Fruit fly (Drosophila melanogaster) whole organism, pupa: ENCODE data around the gene par-6.
A peak's percentile ranks its signal among the peaks of the same experiment; 100 is the strongest.

Source experiments
- CG10348 ChIP-seq: fragments of 200-800 bp; sonication (Bioruptor generic); IDR thresholded peaks from 2 replicates; pipeline ENCODE4 v1.3.6; 2022; ENCODE audit warnings: missing biosample characterization, missing genetic modification characterization
- CG12605 ChIP-seq: fragments of 200-800 bp; sonication (Bioruptor generic); IDR thresholded peaks from 2 replicates; pipeline ENCODE4 v1.3.6; 2022; ENCODE audit warnings: missing biosample characterization, missing genetic modification characterization
- CG15710 ChIP-seq: fragments of 200-800 bp; sonication (Bioruptor generic); optimal IDR thresholded peaks from 2 replicates; lab custom pipeline; 2018; ENCODE audit warnings: missing biosample characterization, mild to moderate bottlenecking, missing genetic modification characterization, moderate library complexity
- CG17806 ChIP-seq: fragments of 200-800 bp; sonication (Bioruptor generic); optimal IDR thresholded peaks from 2 replicates; lab custom pipeline; 2018; ENCODE audit warnings: missing biosample characterization, mild to moderate bottlenecking, missing genetic modification characterization, moderate library complexity
- CG32121 ChIP-seq: fragments of 200-800 bp; sonication (Bioruptor generic); IDR thresholded peaks from 2 replicates; pipeline ENCODE4 v1.3.6; 2022; ENCODE audit warnings: missing biosample characterization, missing genetic modification characterization
- CG34367 ChIP-seq: fragments of 200-800 bp; sonication (Bioruptor generic); optimal IDR thresholded peaks from 2 replicates; lab custom pipeline; 2018; ENCODE audit warnings: missing biosample characterization, mild to moderate bottlenecking, missing genetic modification characterization
- CG8159 ChIP-seq: fragments of 200-800 bp; sonication (Bioruptor generic); optimal IDR thresholded peaks from 3 replicates; lab custom pipeline; 2018; ENCODE audit warnings: missing biosample characterization, mild to moderate bottlenecking, missing genetic modification characterization, moderate library complexity
- CG8301 ChIP-seq: fragments of 200-800 bp; sonication (Bioruptor generic); optimal IDR thresholded peaks from 2 replicates; lab custom pipeline; 2018; ENCODE audit warnings: missing biosample characterization, mild to moderate bottlenecking, missing genetic modification characterization
- CG9948 ChIP-seq: fragments of 200-800 bp; sonication (Bioruptor generic); optimal IDR thresholded peaks from 2 replicates; lab custom pipeline; 2018; ENCODE audit warnings: missing biosample characterization, mild to moderate bottlenecking, missing genetic modification characterization, moderate library complexity
- D1 ChIP-seq: fragments of 200-800 bp; sonication (Bioruptor generic); optimal IDR thresholded peaks from 2 replicates; lab custom pipeline; 2018; ENCODE audit warnings: missing biosample characterization, mild to moderate bottlenecking, missing genetic modification characterization, moderate library complexity
- Pif1A ChIP-seq: fragments of 200-800 bp; sonication (Bioruptor generic); optimal IDR thresholded peaks from 3 replicates; lab custom pipeline; 2016; ENCODE audit warnings: missing biosample characterization, missing genetic modification characterization
- Pif1B ChIP-seq: fragments of 200-800 bp; sonication (Bioruptor generic); optimal IDR thresholded peaks from 3 replicates; lab custom pipeline; 2016; ENCODE audit warnings: missing biosample characterization, missing genetic modification characterization
- Snoo ChIP-seq: fragments of 200-800 bp; sonication (Bioruptor generic); optimal IDR thresholded peaks from 3 replicates; lab custom pipeline; 2017; ENCODE audit warnings: missing biosample characterization, mild to moderate bottlenecking, missing genetic modification characterization, inconsistent platforms

- TF ChIP-seq Snoo (tag; lab: Kevin White, UChicago) (no peak), CG8159 (tag; lab: Kevin White, UChicago) (no peak), CG12605 (GFP tag; lab: Robert Waterston, UW) (peak; percentile 78), CG17806 (no peak), Pif1A (GFP tag; lab: Kevin White, UChicago) (peak; percentile 49), CG15710 (tag; lab: Kevin White, UChicago) (no peak), CG10348 (GFP tag; lab: Robert Waterston, UW) (peak; percentile 49; the same call in 1 of the 2 replicates), CG34367 (tag; lab: Kevin White, UChicago) (no peak), CG9948 (tag; lab: Kevin White, UChicago) (peak; percentile 10), Pif1B (no peak), CG8301 (peak; percentile 48), CG32121 (GFP tag; lab: Robert Waterston, UW) (peak; percentile 84), D1 (tag; lab: Kevin White, UChicago) (no peak)
Observed at dm6 chrX:17713740-17714135, 10.6 kb downstream of the par-6 start.
